Fruit fly (Drosophila melanogaster): ENCODE data around the gene CG43673.

CG43673 gene

dm6 chrX:15760447-15761297 lies 18.3 kb upstream of the CG43673 start, which contains the start of the genes Graf and mRpL3:
Graf (minus strand) TSS chrX:15760733.
mRpL3 (plus strand) TSS chrX:15761248.
- peak; percentile 96 for TF ChIP-seq bbx (GFP tag; IDR thresholded peaks at IDR 0.05; ENCODE audit: partially characterized antibody)
- TF ChIP-seq Rfx (GFP tag; IDR thresholded peaks at IDR 0.05) = 0 out of 2 replicates have a peak, but pooled peaks have one; percentile 27
- TF ChIP-seq ato (GFP tag; IDR thresholded peaks at IDR 0.05; ENCODE audit: partially characterized antibody) = peak; percentile 90
- peak; percentile 84 for TF ChIP-seq ssp (GFP tag; IDR thresholded peaks at IDR 0.05)
- peak; percentile 12 for TF ChIP-seq phol (tag; optimal IDR thresholded peaks at IDR 0.05)
- TF ChIP-seq CG2120 (GFP tag; optimal IDR thresholded peaks at IDR 0.05) = peak; percentile 5
- TF ChIP-seq CG7963 (GFP tag; IDR thresholded peaks at IDR 0.05; ENCODE audit: partially characterized antibody) = peak; percentile 91
- TF ChIP-seq Scr (GFP tag; IDR thresholded peaks at IDR 0.05; ENCODE audit: partially characterized antibody) = peak; percentile 86
- TF ChIP-seq fd96Cb (tag; optimal IDR thresholded peaks at IDR 0.05) = no peak
- no peak for TF ChIP-seq caup (GFP tag; optimal IDR thresholded peaks at IDR 0.05; ENCODE audit: severe bottlenecking)
- TF ChIP-seq pum (GFP tag; optimal IDR thresholded peaks at IDR 0.05) = no peak
- no peak for TF ChIP-seq pnt (GFP tag; optimal IDR thresholded peaks at IDR 0.05)
- TF ChIP-seq gfzf (GFP tag; optimal IDR thresholded peaks at IDR 0.05) = peak; percentile 35
- TF ChIP-seq NC2β (GFP tag; optimal IDR thresholded peaks at IDR 0.05) = no peak
- TF ChIP-seq sna (GFP tag; IDR thresholded peaks at IDR 0.05; ENCODE audit: partially characterized antibody) = peak; percentile 83
- TF ChIP-seq Hr3 (GFP tag; optimal IDR thresholded peaks at IDR 0.05) = peak; percentile 4
- TF ChIP-seq BEAF-32 (GFP tag; optimal IDR thresholded peaks at IDR 0.05) = peak; percentile 86
- TF ChIP-seq sqz (GFP tag; optimal IDR thresholded peaks at IDR 0.05) = peak; percentile 52
- TF ChIP-seq insv (GFP tag; optimal IDR thresholded peaks at IDR 0.05) = peak in 1 of 2 experiments; percentile 21
- no peak for TF ChIP-seq tio (GFP tag; optimal IDR thresholded peaks at IDR 0.05)
- TF ChIP-seq CG16813 (GFP tag; IDR thresholded peaks at IDR 0.05; ENCODE audit: partially characterized antibody) = peak; percentile 92
- peak; percentile 93 for TF ChIP-seq Dref (GFP tag; IDR thresholded peaks at IDR 0.05)
- peak; percentile 85; the same call in 3 of the 4 replicates for TF ChIP-seq Dll (GFP tag; IDR thresholded peaks at IDR 0.05; ENCODE audit: partially characterized antibody)
- TF ChIP-seq CG14441 (GFP tag; IDR thresholded peaks at IDR 0.05) = 0 out of 2 replicates have a peak, but pooled peaks have one; percentile 14
- peak; percentile 88 for TF ChIP-seq inv (GFP tag; IDR thresholded peaks at IDR 0.05; ENCODE audit: partially characterized antibody)
- no peak for TF ChIP-seq Jarid2 (GFP tag; optimal IDR thresholded peaks at IDR 0.05)
- no peak for TF ChIP-seq CG4282 (GFP tag; optimal IDR thresholded peaks at IDR 0.05)
- no peak for TF ChIP-seq CG34422 (GFP tag; IDR thresholded peaks at IDR 0.05)
- peak; percentile 68 for TF ChIP-seq Sry-δ (GFP tag; optimal IDR thresholded peaks at IDR 0.05)
- no peak for TF ChIP-seq B-H1 (GFP tag; IDR thresholded peaks at IDR 0.05)
- 0 out of 3 replicates have a peak, but pooled peaks have one; percentile 22 for TF ChIP-seq CG11695 (GFP tag; IDR thresholded peaks at IDR 0.05)
- no peak for TF ChIP-seq CG18619 (GFP tag; optimal IDR thresholded peaks at IDR 0.05)
- peak; percentile 93 for TF ChIP-seq hb (GFP tag; IDR thresholded peaks at IDR 0.05; ENCODE audit: partially characterized antibody)
- TF ChIP-seq cg (GFP tag; optimal IDR thresholded peaks at IDR 0.05) = peak; percentile 41
- TF ChIP-seq CG17186 (GFP tag; optimal IDR thresholded peaks at IDR 0.05) = peak; percentile 99
- TF ChIP-seq CG6791 (GFP tag; IDR thresholded peaks at IDR 0.05; ENCODE audit: partially characterized antibody) = peak; percentile 94
- peak in 1 of 2 experiments; percentile 2 for TF ChIP-seq tll (GFP tag; optimal IDR thresholded peaks at IDR 0.05)
- peak; percentile 77 for TF ChIP-seq hbn (GFP tag; IDR thresholded peaks at IDR 0.05; ENCODE audit: partially characterized antibody)
- no peak for TF ChIP-seq fu2 (GFP tag; optimal IDR thresholded peaks at IDR 0.05)
- no peak for TF ChIP-seq CG6689 (GFP tag; IDR thresholded peaks at IDR 0.05)
- TF ChIP-seq Opbp (GFP tag; IDR thresholded peaks at IDR 0.05; ENCODE audit: partially characterized antibody) = peak; percentile 94
- TF ChIP-seq Sox102F (GFP tag; optimal IDR thresholded peaks at IDR 0.05) = no peak
- peak; percentile 5 for TF ChIP-seq CG13775 (GFP tag; optimal IDR thresholded peaks at IDR 0.05)
- TF ChIP-seq knrl (GFP tag; IDR thresholded peaks at IDR 0.05; ENCODE audit: partially characterized antibody) = peak; percentile 89
- peak; percentile 91 for TF ChIP-seq HLH4C (GFP tag; IDR thresholded peaks at IDR 0.05; ENCODE audit: partially characterized antibody)
- TF ChIP-seq nerfin-2 (GFP tag; IDR thresholded peaks at IDR 0.05; ENCODE audit: partially characterized antibody) = peak; percentile 92
